Fruit fly (Drosophila melanogaster) whole organism, wandering third instar larva: ENCODE data around the gene Dlic.
A peak's percentile ranks its signal among the peaks of the same experiment; 100 is the strongest.

Experiments
- Abd-B ChIP-seq: fragments of >200 bp; optimal IDR thresholded peaks from 2 replicates; lab custom pipeline; 2017; ENCODE audit warnings: missing biosample characterization, missing genetic modification characterization
- CG32264 ChIP-seq: fragments of 200-800 bp; sonication (Bioruptor generic); optimal IDR thresholded peaks from 2 replicates; lab custom pipeline; 2016; ENCODE audit warnings: missing biosample characterization, missing genetic modification characterization
- CG9705 ChIP-seq: fragments of 200-800 bp; sonication (Bioruptor generic); optimal IDR thresholded peaks from 2 replicates; lab custom pipeline; 2018; ENCODE audit warnings: missing biosample characterization, mild to moderate bottlenecking, missing genetic modification characterization
- CrebA ChIP-seq: fragments of 200-800 bp; sonication (Bioruptor generic); optimal IDR thresholded peaks from 2 replicates; lab custom pipeline; 2016; ENCODE audit warnings: missing biosample characterization, mild to moderate bottlenecking, missing genetic modification characterization, borderline replicate concordance
- Dfd ChIP-seq: fragments of >200 bp; optimal IDR thresholded peaks from 2 replicates; lab custom pipeline; 2017; ENCODE audit warnings: missing biosample characterization, missing genetic modification characterization
- Dif ChIP-seq: fragments of 200-275, 200-300 bp; sonication (Bioruptor generic); optimal IDR thresholded peaks from 2 replicates; lab custom pipeline; 2018; ENCODE audit warnings: missing biosample characterization, missing genetic modification characterization; ENCODE audit not compliant: partially characterized antibody
- GATAd ChIP-seq: sonication (Bioruptor generic); optimal IDR thresholded peaks from 2 replicates; lab custom pipeline; 2016; ENCODE audit warnings: missing biosample characterization, missing genetic modification characterization
- HLH106 ChIP-seq: fragments of 200-800 bp; optimal IDR thresholded peaks from 3 replicates; lab custom pipeline; 2019; ENCODE audit warnings: missing biosample characterization, mild to moderate bottlenecking, missing genetic modification characterization, moderate library complexity
- Hnf4 ChIP-seq: fragments of 200-800 bp; sonication (Bioruptor generic); optimal IDR thresholded peaks from 2 replicates; lab custom pipeline; 2016; ENCODE audit warnings: missing biosample characterization, mild to moderate bottlenecking, missing genetic modification characterization
- Hr78 ChIP-seq: fragments of >200 bp; optimal IDR thresholded peaks from 2 replicates; lab custom pipeline; 2017; ENCODE audit warnings: missing biosample characterization, missing genetic modification characterization
- Jra ChIP-seq: sonication (Bioruptor generic); optimal IDR thresholded peaks from 2 replicates; lab custom pipeline; 2016; ENCODE audit warnings: missing biosample characterization, missing genetic modification characterization
- Mio ChIP-seq: sonication (Bioruptor generic); optimal IDR thresholded peaks from 2 replicates; lab custom pipeline; 2016; ENCODE audit warnings: missing biosample characterization, missing genetic modification characterization
- Myc ChIP-seq: fragments of >200 bp; optimal IDR thresholded peaks from 2 replicates; lab custom pipeline; 2017
- N ChIP-seq: fragments of >200 bp; optimal IDR thresholded peaks from 2 replicates; lab custom pipeline; 2018; ENCODE audit warnings: missing biosample characterization, missing external identifiers, missing genetic modification characterization
- OdsH ChIP-seq: fragments of 200-800 bp; sonication (Bioruptor generic); optimal IDR thresholded peaks from 2 replicates; lab custom pipeline; 2016; ENCODE audit warnings: missing biosample characterization, mild to moderate bottlenecking, missing genetic modification characterization
- Sp1 ChIP-seq: fragments of 200-800 bp; sonication (Bioruptor generic); optimal IDR thresholded peaks from 3 replicates; lab custom pipeline; 2019; ENCODE audit warnings: missing biosample characterization, mild to moderate bottlenecking, missing genetic modification characterization, moderate library complexity
- Vsx2 ChIP-seq: fragments of 200-300, 225-300 bp; sonication (Bioruptor generic); optimal IDR thresholded peaks from 2 replicates; lab custom pipeline; 2018; ENCODE audit warnings: missing biosample characterization, missing genetic modification characterization; ENCODE audit not compliant: partially characterized antibody
- br ChIP-seq: fragments of 200-800 bp; sonication (Bioruptor generic); optimal IDR thresholded peaks from 2 replicates; lab custom pipeline; 2016; ENCODE audit warnings: missing biosample characterization, missing genetic modification characterization
- brk ChIP-seq: fragments of 200-800 bp; sonication (Bioruptor generic); optimal IDR thresholded peaks from 2 replicates; lab custom pipeline; 2016; ENCODE audit warnings: missing biosample characterization, mild to moderate bottlenecking, missing genetic modification characterization
- dl ChIP-seq, 2 experiments: fragments of 175-275, 200-275 bp in 1 of 2; fragments of 200-275 bp in 1 of 2; sonication (Bioruptor generic); optimal IDR thresholded peaks; lab custom pipeline; 2018; ENCODE audit warnings: mild to moderate bottlenecking in 2 of 2, missing biosample characterization in 2 of 2, missing genetic modification characterization in 2 of 2, moderate library complexity in 2 of 2; ENCODE audit not compliant: partially characterized antibody in 2 of 2, insufficient read depth in 1 of 2
- dmrt93B ChIP-seq: fragments of 200-800 bp; sonication (Bioruptor generic); optimal IDR thresholded peaks from 2 replicates; lab custom pipeline; 2018; ENCODE audit warnings: missing biosample characterization, mild to moderate bottlenecking, missing genetic modification characterization
- ey ChIP-seq: fragments of 200-800 bp; sonication (Bioruptor generic); optimal IDR thresholded peaks from 2 replicates; lab custom pipeline; 2016; ENCODE audit warnings: missing biosample characterization, missing genetic modification characterization
- foxo ChIP-seq, 2 experiments: fragments of 200-800 bp; sonication (Bioruptor generic); optimal IDR thresholded peaks; 2 replicates in 1 of 2; 3 replicates in 1 of 2; lab custom pipeline; 2016 to 2017; ENCODE audit warnings: missing biosample characterization in 2 of 2, missing genetic modification characterization in 2 of 2
- fru ChIP-seq: fragments of 200-800 bp; sonication (Bioruptor generic); optimal IDR thresholded peaks from 3 replicates; lab custom pipeline; 2016; ENCODE audit warnings: missing biosample characterization, mild to moderate bottlenecking, missing genetic modification characterization
- jim ChIP-seq: fragments of 175-275, 200-325 bp; sonication (Bioruptor generic); optimal IDR thresholded peaks from 2 replicates; lab custom pipeline; 2016; ENCODE audit warnings: missing biosample characterization, mild to moderate bottlenecking, missing genetic modification characterization
- lola ChIP-seq: fragments of >200 bp; optimal IDR thresholded peaks from 2 replicates; lab custom pipeline; 2017; ENCODE audit warnings: missing biosample characterization, missing genetic modification characterization
- psq ChIP-seq: fragments of 200-800 bp; sonication (Bioruptor generic); optimal IDR thresholded peaks from 3 replicates; lab custom pipeline; 2017; ENCODE audit warnings: missing biosample characterization, mild to moderate bottlenecking, missing genetic modification characterization, moderate library complexity
- rgr ChIP-seq: fragments of 200-800 bp; sonication (Bioruptor generic); optimal IDR thresholded peaks from 3 replicates; lab custom pipeline; 2016; ENCODE audit warnings: missing biosample characterization, mild to moderate bottlenecking, missing genetic modification characterization
- sage ChIP-seq: fragments of 200-800 bp; sonication (Bioruptor generic); optimal IDR thresholded peaks from 2 replicates; lab custom pipeline; 2016; ENCODE audit warnings: missing biosample characterization, mild to moderate bottlenecking, missing genetic modification characterization
- sv ChIP-seq: fragments of 200-800 bp; sonication (Bioruptor generic); optimal IDR thresholded peaks from 3 replicates; lab custom pipeline; 2016; ENCODE audit warnings: missing biosample characterization, missing genetic modification characterization
- tai ChIP-seq: sonication (Bioruptor generic); optimal IDR thresholded peaks from 2 replicates; lab custom pipeline; 2016; ENCODE audit warnings: missing biosample characterization, missing genetic modification characterization
- usp ChIP-seq: fragments of >200 bp; optimal IDR thresholded peaks from 2 replicates; lab custom pipeline; 2017; ENCODE audit warnings: missing biosample characterization, missing genetic modification characterization
- woc ChIP-seq: sonication (Bioruptor generic); optimal IDR thresholded peaks from 2 replicates; lab custom pipeline; 2016; ENCODE audit warnings: missing biosample characterization, mild to moderate bottlenecking, missing genetic modification characterization

Gene Dlic

DNA sequence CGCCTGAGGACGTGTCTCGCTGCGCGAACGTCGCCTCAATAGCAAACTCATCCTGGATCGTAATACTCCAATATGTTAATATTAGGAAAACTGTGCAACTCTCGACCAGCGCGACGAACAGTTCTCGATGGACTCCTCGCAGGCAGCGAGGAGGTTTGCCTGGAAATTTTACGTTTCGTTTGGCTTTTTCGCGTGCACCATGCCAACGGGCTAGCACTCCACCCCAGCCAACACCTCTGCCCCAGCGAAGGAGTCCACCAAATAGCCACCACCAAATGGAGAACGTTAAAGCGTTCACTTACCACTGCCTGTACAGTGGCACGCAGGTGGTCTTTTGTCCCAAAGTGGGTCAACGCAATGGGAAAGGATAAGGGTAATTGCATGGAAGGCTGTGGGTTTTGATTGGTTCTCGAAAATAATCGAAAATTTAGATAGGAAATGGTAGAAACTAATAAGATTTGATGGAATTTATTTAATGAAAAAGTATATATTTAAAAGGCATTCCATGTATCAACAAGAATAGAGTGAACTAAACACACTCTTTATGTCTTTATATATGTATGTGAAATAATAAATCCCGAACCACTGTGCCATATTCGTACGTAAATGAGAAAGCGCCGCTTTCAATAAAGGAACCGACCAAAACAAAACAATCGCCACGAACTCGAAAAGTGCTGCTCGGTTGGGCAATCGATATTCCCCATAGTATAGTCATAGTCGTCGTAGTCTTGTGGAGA, 5.7 kb downstream of the Dlic start, which contains the start of gene CG32668:
Gene CG32668, minus strand, starts transcription at position 51 of the 737 bp plus-strand sequence.
- no peak for TF ChIP-seq Hnf4 (GFP tag; lab: Kevin White, UChicago)

DNA sequence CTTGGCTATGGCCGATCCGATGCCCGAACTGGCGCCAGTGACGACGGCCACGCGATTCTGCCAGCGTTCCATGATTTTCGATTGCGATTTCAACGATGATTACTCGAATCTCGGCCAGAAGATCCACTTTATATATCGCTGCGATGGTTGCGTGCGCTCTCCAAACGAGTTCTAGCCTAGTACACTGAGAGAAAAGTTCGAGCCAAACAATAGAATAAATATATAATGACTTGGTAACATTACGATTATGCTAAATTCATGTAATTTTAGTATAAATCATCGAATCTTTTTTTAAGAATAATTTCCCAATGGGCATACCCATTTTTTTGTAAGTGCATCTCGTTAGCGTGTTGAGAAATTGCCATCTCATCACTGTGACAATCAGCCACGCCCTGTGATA, 14.7 kb downstream of the Dlic start, which contains the start of gene Antdh:
Gene Antdh, minus strand, starts transcription at position 101 of the 400 bp plus-strand sequence.
- no peak for TF ChIP-seq dmrt93B
- no peak for TF ChIP-seq OdsH (GFP tag; lab: Kevin White, UChicago)
- TF ChIP-seq Abd-B (GFP tag; lab: Kevin White, UChicago), result no peak
- no peak for TF ChIP-seq usp (GFP tag; lab: Kevin White, UChicago)
- TF ChIP-seq ey (GFP tag; lab: Kevin White, UChicago), result no peak
- no peak for TF ChIP-seq foxo (GFP tag; optimal IDR thresholded peaks at IDR 0.05; lab: Kevin White, UChicago)
- no peak for TF ChIP-seq Hr78 (GFP tag; lab: Kevin White, UChicago)
- no peak for TF ChIP-seq jim (GFP tag; lab: Kevin White, UChicago)
- TF ChIP-seq sv (GFP tag; lab: Kevin White, UChicago), result no peak
- TF ChIP-seq brk (GFP tag; lab: Kevin White, UChicago), result no peak
- no peak for TF ChIP-seq woc
- no peak for TF ChIP-seq psq (GFP tag; lab: Kevin White, UChicago)
- no peak for TF ChIP-seq lola
- TF ChIP-seq Vsx2 (GFP tag; lab: Kevin White, UChicago), result no peak
- no peak for TF ChIP-seq rgr (GFP tag; lab: Kevin White, UChicago)
- TF ChIP-seq tai (GFP tag; lab: Kevin White, UChicago), result no peak
- no peak for TF ChIP-seq Jra
- no peak for TF ChIP-seq dl (GFP tag; optimal IDR thresholded peaks at IDR 0.05; lab: Kevin White, UChicago; ENCODE audit: insufficient read depth in 1 of 2, partially characterized antibody in 2 of 2)
- TF ChIP-seq Dfd (GFP tag; lab: Kevin White, UChicago), result no peak

DNA sequence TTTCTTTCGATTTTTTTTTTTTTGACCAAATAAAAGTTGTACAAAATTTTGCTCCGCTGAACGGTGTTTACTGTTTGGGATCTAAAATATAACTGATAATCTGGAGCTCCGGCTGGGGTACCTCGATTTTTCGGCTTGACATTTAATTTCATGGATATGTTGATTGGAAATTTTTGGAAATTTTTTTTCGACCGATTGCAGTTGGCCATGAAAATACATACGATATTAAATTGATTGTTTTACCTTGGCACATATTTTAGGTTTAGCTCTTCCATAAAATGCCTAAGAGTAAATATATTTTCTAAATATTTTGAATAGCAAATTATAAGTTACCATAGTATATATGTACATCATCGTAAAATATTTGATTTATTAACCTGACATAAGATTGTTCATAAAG, 16.4 kb downstream of the Dlic start, which contains the start of gene CG1394:
Gene CG1394, minus strand, starts transcription at position 101 of the 400 bp plus-strand sequence.
- TF ChIP-seq HLH106 (tag; lab: Kevin White, UChicago) (no peak), ey (GFP tag; lab: Kevin White, UChicago) (no peak), Dif (GFP tag; lab: Kevin White, UChicago) (no peak), dl (GFP tag; optimal IDR thresholded peaks at IDR 0.05; lab: Kevin White, UChicago; ENCODE audit: insufficient read depth in 1 of 2, partially characterized antibody in 2 of 2) (no peak), lola (no peak), br (no peak), Myc (lab: Kevin White, UChicago) (no peak), Hnf4 (GFP tag; lab: Kevin White, UChicago) (no peak), Abd-B (GFP tag; lab: Kevin White, UChicago) (no peak), CG9705 (GFP tag; lab: Kevin White, UChicago) (no peak), rgr (GFP tag; lab: Kevin White, UChicago) (no peak), N (GFP tag; lab: Kevin White, UChicago) (no peak), Hr78 (GFP tag; lab: Kevin White, UChicago) (no peak), dmrt93B (no peak), OdsH (GFP tag; lab: Kevin White, UChicago) (no peak), CG32264 (no peak), usp (GFP tag; lab: Kevin White, UChicago) (no peak), Sp1 (GFP tag; lab: Kevin White, UChicago) (no peak), GATAd (no peak), fru (GFP tag; lab: Kevin White, UChicago) (no peak)

DNA sequence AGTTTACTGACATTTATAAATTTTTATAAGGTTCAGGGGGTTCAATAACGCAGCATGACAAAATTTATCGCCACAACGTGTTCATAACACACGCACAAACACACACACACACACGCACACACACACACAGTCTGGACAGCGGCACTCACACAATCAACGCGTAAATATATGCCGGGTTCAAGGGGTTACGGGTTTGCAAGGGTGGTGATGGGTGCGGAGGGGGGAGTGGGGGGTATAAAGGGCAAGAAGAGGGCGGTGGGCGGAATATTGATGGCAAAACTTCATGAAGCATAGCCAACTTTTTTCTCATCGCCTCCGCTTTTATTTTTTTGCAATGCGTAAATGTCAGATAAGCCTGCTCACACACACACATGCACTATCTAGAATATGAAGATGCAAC, 21.9 kb downstream of the Dlic start:
- TF ChIP-seq Dfd (GFP tag; lab: Kevin White, UChicago), result peak; percentile 74
- TF ChIP-seq dmrt93B, result no peak
- TF ChIP-seq Dif (GFP tag; lab: Kevin White, UChicago), result no peak

DNA sequence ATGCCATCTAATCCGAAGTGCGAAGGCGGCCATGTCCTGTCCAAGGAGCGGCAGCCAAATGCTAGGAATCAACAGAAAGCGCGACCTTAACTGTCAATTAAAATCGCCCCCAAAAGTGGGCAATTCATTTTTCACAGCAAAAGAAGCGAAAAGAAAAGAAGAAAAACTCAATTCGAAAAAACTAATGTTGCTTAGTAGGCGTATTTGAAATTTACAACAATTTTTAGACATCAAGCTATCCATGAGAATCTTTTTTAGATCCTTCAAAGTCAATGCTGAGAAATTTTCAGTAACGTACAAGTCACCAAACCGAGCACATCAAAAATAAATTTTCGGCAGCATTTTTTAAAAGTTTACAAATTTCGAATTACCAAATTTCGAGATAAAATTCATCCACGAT, 28.4 kb downstream of the Dlic start, which contains the start of gene CG15200:
Gene CG15200, plus strand, starts transcription at position 301 of the 400 bp plus-strand sequence.
- TF ChIP-seq Jra (no peak), brk (GFP tag; lab: Kevin White, UChicago) (no peak), Mio (GFP tag; lab: Kevin White, UChicago) (no peak), fru (GFP tag; lab: Kevin White, UChicago) (no peak), sage (no peak), Sp1 (GFP tag; lab: Kevin White, UChicago) (no peak), dl (GFP tag; optimal IDR thresholded peaks at IDR 0.05; lab: Kevin White, UChicago; ENCODE audit: insufficient read depth in 1 of 2, partially characterized antibody in 2 of 2) (no peak), CrebA (GFP tag; lab: Kevin White, UChicago) (no peak)
